Worm (Caenorhabditis elegans) whole organism, late embryonic: Measurements from ENCODE around the gene tpst-2.

Source experiments
- Y22D7AL.16 ChIP-seq: sonication (generic microtip); optimal IDR thresholded peaks from 2 replicates; lab custom pipeline; 2016; ENCODE audit warnings: missing genetic modification characterization, missing compliant biosample characterization
- ceh-14 ChIP-seq: sonication (generic microtip); optimal IDR thresholded peaks from 2 replicates; lab custom pipeline; 2016; ENCODE audit warnings: missing genotype, missing genetic modification characterization, missing compliant biosample characterization
- ceh-9 ChIP-seq: sonication (generic microtip); optimal IDR thresholded peaks from 2 replicates; lab custom pipeline; 2016; ENCODE audit warnings: mild to moderate bottlenecking, missing genetic modification characterization, inconsistent platforms, missing compliant biosample characterization
- dve-1 ChIP-seq: sonication (generic microtip); optimal IDR thresholded peaks from 2 replicates; lab custom pipeline; 2017; ENCODE audit warnings: antibody characterized with exemption, mild to moderate bottlenecking, missing genetic modification characterization, missing compliant biosample characterization
- nhr-11 ChIP-seq: fragments of 150-350 bp; optimal IDR thresholded peaks from 2 replicates; lab custom pipeline; 2014; ENCODE audit warnings: missing biosample characterization, missing genetic modification characterization
- tbx-2 ChIP-seq: sonication (generic microtip); optimal IDR thresholded peaks from 2 replicates; lab custom pipeline; 2016; ENCODE audit warnings: missing genetic modification characterization, missing compliant biosample characterization
- tbx-7 ChIP-seq: sonication (generic microtip); optimal IDR thresholded peaks from 2 replicates; lab custom pipeline; 2016; ENCODE audit warnings: missing genotype, missing genetic modification characterization, missing compliant biosample characterization
- unc-42 ChIP-seq: sonication (generic microtip); optimal IDR thresholded peaks from 2 replicates; lab custom pipeline; 2016; ENCODE audit warnings: missing genotype, missing genetic modification characterization, missing compliant biosample characterization
- unc-55 ChIP-seq: sonication (generic microtip); optimal IDR thresholded peaks from 2 replicates; lab custom pipeline; 2017; ENCODE audit warnings: missing biosample characterization, missing genetic modification reagents, missing genetic modification characterization

- TF ChIP-seq dve-1 (no peak), nhr-11 (tag; lab: Kevin White, UChicago) (no peak), ceh-9 (tag; lab: Kevin White, UChicago) (no peak), tbx-2 (tag; lab: Kevin White, UChicago) (no peak), Y22D7AL.16 (tag; lab: Kevin White, UChicago) (no peak), unc-55 (no peak), ceh-14 (tag; lab: Kevin White, UChicago) (no peak), unc-42 (no peak), tbx-7 (tag; lab: Kevin White, UChicago) (no peak)
Measured at ce11 chrIII:778771-779170, 7.7 kb downstream of the tpst-2 start, which contains the start of gene alh-11.
